Fruit fly (Drosophila melanogaster) whole organism, embryonic: Measurements from ENCODE around the gene CG12256.

Source experiments
- CG12236 ChIP-seq: fragments of 200-800 bp; sonication (Bioruptor generic); optimal IDR thresholded peaks from 2 replicates; lab custom pipeline; 2016; ENCODE audit warnings: missing biosample characterization, missing genetic modification characterization
- CG13287 ChIP-seq: fragments of 200-800 bp; sonication (Bioruptor generic); IDR thresholded peaks from 2 replicates; pipeline ENCODE4 v1.3.6; 2022; ENCODE audit warnings: missing biosample characterization, missing genetic modification characterization; ENCODE audit not compliant: partially characterized antibody
- CG2712 ChIP-seq: fragments of 200-800 bp; optimal IDR thresholded peaks from 3 replicates; lab custom pipeline; 2019; ENCODE audit warnings: missing biosample characterization, mild to moderate bottlenecking, missing genetic modification characterization, moderate library complexity
- CG6683 ChIP-seq: fragments of 200-800 bp; sonication (Bioruptor generic); optimal IDR thresholded peaks from 2 replicates; lab custom pipeline; 2017; ENCODE audit warnings: missing biosample characterization, mild to moderate bottlenecking, missing genetic modification characterization, missing genetic modification reagents
- Gsc ChIP-seq: fragments of 200-800 bp; sonication (Bioruptor generic); IDR thresholded peaks from 2 replicates; pipeline ENCODE4 v1.3.6; 2022; ENCODE audit warnings: missing biosample characterization, missing genetic modification characterization
- abd-A ChIP-seq: fragments of 200-800 bp; sonication (Bioruptor generic); optimal IDR thresholded peaks from 3 replicates; lab custom pipeline; 2019; ENCODE audit warnings: missing biosample characterization, mild to moderate bottlenecking, missing genetic modification characterization, moderate library complexity
- ato ChIP-seq: fragments of 200-800 bp; sonication (Bioruptor generic); IDR thresholded peaks from 2 replicates; pipeline ENCODE4 v1.3.6; 2022; ENCODE audit warnings: missing biosample characterization, missing genetic modification characterization; ENCODE audit not compliant: partially characterized antibody
- pnt ChIP-seq: fragments of 200-800 bp; sonication (Bioruptor generic); optimal IDR thresholded peaks from 3 replicates; lab custom pipeline; 2016; ENCODE audit warnings: missing biosample characterization, missing genetic modification characterization
- usp ChIP-seq: fragments of >200 bp; optimal IDR thresholded peaks from 2 replicates; lab custom pipeline; 2017; ENCODE audit warnings: missing biosample characterization, missing genetic modification characterization
- vvl ChIP-seq: fragments of 200-800 bp; sonication (Bioruptor generic); IDR thresholded peaks from 2 replicates; pipeline ENCODE4 v1.3.6; 2022; ENCODE audit warnings: missing biosample characterization, missing genetic modification characterization

dm6 chr3R:12210260-12210659 is 15.9 kb downstream of the CG12256 start, which contains the start of gene CG4830:
- TF ChIP-seq CG6683 (GFP tag; lab: Kevin White, UChicago) (no peak), usp (GFP tag; lab: Kevin White, UChicago) (no peak), CG13287 (GFP tag; lab: Robert Waterston, UW) (no peak), abd-A (no peak), pnt (GFP tag; lab: Kevin White, UChicago) (no peak), ato (GFP tag; lab: Robert Waterston, UW) (no peak), CG12236 (GFP tag; lab: Kevin White, UChicago) (no peak), Gsc (GFP tag; lab: Robert Waterston, UW) (no peak), CG2712 (no peak), vvl (GFP tag; lab: Robert Waterston, UW) (no peak)
